Fruit fly (Drosophila melanogaster) whole organism, embryonic: ENCODE results near the gene mtTFB2.

Experiments used
- Atf-2 ChIP-seq: fragments of 200-800 bp; sonication (Bioruptor generic); optimal IDR thresholded peaks from 2 replicates; lab custom pipeline; 2016; ENCODE audit warnings: missing biosample characterization, missing genetic modification characterization
- CG10654 ChIP-seq: fragments of 200-800 bp; sonication (Bioruptor generic); optimal IDR thresholded peaks from 2 replicates; lab custom pipeline; 2016; ENCODE audit warnings: missing biosample characterization, missing genetic modification characterization
- CG12071 ChIP-seq: fragments of 200-800 bp; sonication (Bioruptor generic); optimal IDR thresholded peaks from 3 replicates; lab custom pipeline; 2018; ENCODE audit warnings: missing biosample characterization, mild to moderate bottlenecking, missing genetic modification characterization
- CG12769 ChIP-seq: fragments of 200-800 bp; sonication (Bioruptor generic); optimal IDR thresholded peaks from 2 replicates; lab custom pipeline; 2019; ENCODE audit warnings: missing biosample characterization, mild to moderate bottlenecking, missing genetic modification characterization, moderate library complexity
- CG14710 ChIP-seq: fragments of 200-800 bp; sonication (Bioruptor generic); optimal IDR thresholded peaks from 3 replicates; lab custom pipeline; 2019; ENCODE audit warnings: missing biosample characterization, mild to moderate bottlenecking, missing genetic modification characterization, moderate library complexity
- CG15269 ChIP-seq: fragments of 200-800 bp; sonication (Bioruptor generic); optimal IDR thresholded peaks from 2 replicates; lab custom pipeline; 2018; ENCODE audit warnings: missing biosample characterization, mild to moderate bottlenecking, missing genetic modification characterization, moderate library complexity
- CG16813 ChIP-seq: fragments of 200-800 bp; sonication (Bioruptor generic); IDR thresholded peaks from 3 replicates; pipeline ENCODE4 v1.3.6; 2022; ENCODE audit warnings: missing biosample characterization, missing genetic modification characterization; ENCODE audit not compliant: partially characterized antibody
- CG17385 ChIP-seq: fragments of 200-800 bp; sonication (Bioruptor generic); optimal IDR thresholded peaks from 3 replicates; lab custom pipeline; 2018; ENCODE audit warnings: missing biosample characterization, mild to moderate bottlenecking, missing genetic modification characterization
- CG18011 ChIP-seq: fragments of 200-800 bp; sonication (Bioruptor generic); optimal IDR thresholded peaks from 2 replicates; lab custom pipeline; 2017; ENCODE audit warnings: missing biosample characterization, missing genetic modification characterization, mild to moderate bottlenecking, moderate library complexity, missing genotype
- CG2120 ChIP-seq: fragments of 200-800 bp; sonication (Bioruptor generic); optimal IDR thresholded peaks from 3 replicates; lab custom pipeline; 2016; ENCODE audit warnings: missing biosample characterization, missing genetic modification characterization
- CG30403 ChIP-seq: fragments of 200-800 bp; sonication (Bioruptor generic); optimal IDR thresholded peaks from 3 replicates; lab custom pipeline; 2016; ENCODE audit warnings: missing biosample characterization, missing genetic modification characterization
- CG6175 ChIP-seq: fragments of 200-800 bp; sonication (Bioruptor generic); IDR thresholded peaks from 3 replicates; pipeline ENCODE4 v1.3.6; 2022; ENCODE audit warnings: missing biosample characterization, missing genetic modification characterization
- CG7372 ChIP-seq: fragments of 200-800 bp; sonication (Bioruptor generic); IDR thresholded peaks from 2 replicates; pipeline ENCODE4 v1.3.6; 2022; ENCODE audit warnings: missing biosample characterization, missing genetic modification characterization
- CG7556 ChIP-seq: fragments of 200-800 bp; sonication (Bioruptor generic); optimal IDR thresholded peaks from 2 replicates; lab custom pipeline; 2017; ENCODE audit warnings: missing biosample characterization, mild to moderate bottlenecking, missing genetic modification characterization
- CG8281 ChIP-seq: fragments of 200-800 bp; sonication (Bioruptor generic); optimal IDR thresholded peaks from 2 replicates; lab custom pipeline; 2018; ENCODE audit warnings: missing biosample characterization, mild to moderate bottlenecking, missing genetic modification characterization, moderate library complexity
- CG8290 ChIP-seq, 3 experiments: fragments of 200-800 bp; sonication (Bioruptor generic); optimal IDR thresholded peaks; 2 replicates each; lab custom pipeline; 2016 to 2019; ENCODE audit warnings: missing biosample characterization in 3 of 3, missing genetic modification characterization in 3 of 3, mild to moderate bottlenecking in 2 of 3, moderate library complexity in 1 of 3
- Chrac-16 ChIP-seq: fragments of 200-800 bp; sonication (Bioruptor generic); optimal IDR thresholded peaks from 3 replicates; lab custom pipeline; 2016; ENCODE audit warnings: missing biosample characterization, missing genetic modification characterization
- Deaf1 ChIP-seq: fragments of 200-800 bp; optimal IDR thresholded peaks from 3 replicates; lab custom pipeline; 2019; ENCODE audit warnings: missing biosample characterization, mild to moderate bottlenecking, missing genetic modification characterization, moderate library complexity
- Ets65A ChIP-seq: fragments of 200-800 bp; sonication (Bioruptor generic); peaks from one replicate; lab custom pipeline; 2016; ENCODE audit warnings: missing biosample characterization, missing genetic modification characterization
- GATAe ChIP-seq: fragments of 200-800 bp; sonication (Bioruptor generic); conservative IDR thresholded peaks from 2 replicates; pipeline ENCODE4 v1.3.6; 2022; ENCODE audit warnings: missing biosample characterization, missing genetic modification characterization
- HmgZ ChIP-seq: fragments of 200-800 bp; sonication (Bioruptor generic); optimal IDR thresholded peaks from 2 replicates; lab custom pipeline; 2018; ENCODE audit warnings: missing biosample characterization, mild to moderate bottlenecking, missing genetic modification characterization
- NFAT ChIP-seq: fragments of 200-800 bp; sonication (Bioruptor generic); IDR thresholded peaks from 2 replicates; pipeline ENCODE4 v1.3.6; 2022; ENCODE audit warnings: missing biosample characterization, missing genetic modification characterization
- Neu2 ChIP-seq: fragments of 200-800 bp; sonication (Bioruptor generic); optimal IDR thresholded peaks from 3 replicates; lab custom pipeline; 2016; ENCODE audit warnings: missing biosample characterization, missing genetic modification characterization, borderline replicate concordance
- PHDP ChIP-seq: fragments of 200-800 bp; sonication (Bioruptor generic); optimal IDR thresholded peaks from 3 replicates; lab custom pipeline; 2018; ENCODE audit warnings: missing biosample characterization, mild to moderate bottlenecking, missing genetic modification characterization, moderate library complexity
- cg ChIP-seq: fragments of 200-800 bp; sonication (Bioruptor generic); optimal IDR thresholded peaks from 3 replicates; lab custom pipeline; 2019; ENCODE audit warnings: missing biosample characterization, mild to moderate bottlenecking, missing genetic modification characterization, moderate library complexity
- danr ChIP-seq: fragments of 200-800 bp; sonication (Bioruptor generic); IDR thresholded peaks from 2 replicates; pipeline ENCODE4 v1.3.6; 2022; ENCODE audit warnings: missing biosample characterization, missing genetic modification characterization
- ems ChIP-seq: fragments of 200-800 bp; sonication (Bioruptor generic); optimal IDR thresholded peaks from 3 replicates; lab custom pipeline; 2016; ENCODE audit warnings: missing biosample characterization, missing genetic modification characterization
- exex ChIP-seq: fragments of 200-800 bp; sonication (Bioruptor generic); optimal IDR thresholded peaks from 4 replicates; lab custom pipeline; 2018; ENCODE audit warnings: missing biosample characterization, mild to moderate bottlenecking, missing genetic modification characterization, moderate library complexity
- fd64A ChIP-seq: fragments of 200-800 bp; sonication (Bioruptor generic); optimal IDR thresholded peaks from 3 replicates; lab custom pipeline; 2018; ENCODE audit warnings: missing biosample characterization, mild to moderate bottlenecking, missing genetic modification characterization
- gcm2 ChIP-seq: fragments of 200-800 bp; sonication (Bioruptor generic); optimal IDR thresholded peaks from 2 replicates; lab custom pipeline; 2016; ENCODE audit warnings: missing biosample characterization, missing genetic modification characterization
- mirr ChIP-seq: fragments of 200-800 bp; sonication (Bioruptor generic); optimal IDR thresholded peaks from 3 replicates; lab custom pipeline; 2018; ENCODE audit warnings: missing biosample characterization, mild to moderate bottlenecking, missing genetic modification characterization
- onecut ChIP-seq: fragments of 200-800 bp; sonication (Bioruptor generic); IDR thresholded peaks from 2 replicates; pipeline ENCODE4 v1.3.6; 2022; ENCODE audit warnings: missing biosample characterization, missing genetic modification characterization
- phol ChIP-seq: fragments of 200-800 bp; sonication (Bioruptor generic); optimal IDR thresholded peaks from 3 replicates; lab custom pipeline; 2018; ENCODE audit warnings: missing biosample characterization, mild to moderate bottlenecking, missing genetic modification characterization, moderate library complexity
- sug ChIP-seq: fragments of 200-800 bp; optimal IDR thresholded peaks from 2 replicates; lab custom pipeline; 2019; ENCODE audit warnings: missing biosample characterization, mild to moderate bottlenecking, missing genetic modification characterization, moderate library complexity
- vnd ChIP-seq: fragments of 200-800 bp; sonication (Bioruptor generic); IDR thresholded peaks from 3 replicates; pipeline ENCODE4 v1.3.6; 2022; ENCODE audit warnings: missing biosample characterization, missing genetic modification characterization; ENCODE audit not compliant: partially characterized antibody
- zfh2 ChIP-seq: fragments of 200-800 bp; sonication (Bioruptor generic); optimal IDR thresholded peaks from 2 replicates; lab custom pipeline; 2016; ENCODE audit warnings: missing biosample characterization, missing genetic modification characterization

mtTFB2 gene

dm6 chr3R:10054278-10054975 lies 9.1 kb downstream of the mtTFB2 start (continued):
- TF ChIP-seq ems (GFP tag; lab: Kevin White, UChicago) (no peak), CG17385 (GFP tag; lab: Kevin White, UChicago) (no peak), phol (no peak), CG8290 (GFP tag; optimal IDR thresholded peaks at IDR 0.05; lab: Kevin White, UChicago) (no peak), CG8290 (tag; optimal IDR thresholded peaks at IDR 0.05; lab: Kevin White, UChicago) (peak in 1 of 2 experiments; percentile 27), vnd (no peak), Chrac-16 (GFP tag; lab: Kevin White, UChicago) (no peak), CG12071 (GFP tag; lab: Kevin White, UChicago) (peak; percentile 57), CG12769 (tag; lab: Kevin White, UChicago) (peak; percentile 48), Atf-2 (GFP tag; lab: Kevin White, UChicago) (no peak), zfh2 (GFP tag; lab: Kevin White, UChicago) (no peak), CG18011 (GFP tag; lab: Kevin White, UChicago) (no peak), CG14710 (tag; lab: Kevin White, UChicago) (no peak), Neu2 (no peak), fd64A (GFP tag; lab: Kevin White, UChicago) (no peak), Ets65A (GFP tag; lab: Kevin White, UChicago) (no peak), onecut (GFP tag; lab: Robert Waterston, UW) (no peak), CG16813 (no peak), CG6175 (GFP tag; lab: Robert Waterston, UW) (no peak)

- TF ChIP-seq CG7372 (GFP tag; lab: Robert Waterston, UW) (no peak), sug (peak; percentile 30), CG30403 (no peak), gcm2 (no peak), GATAe (GFP tag; lab: Robert Waterston, UW) (no peak), exex (tag; lab: Kevin White, UChicago) (peak; percentile 79), CG7556 (GFP tag; lab: Kevin White, UChicago) (peak; percentile 24), cg (GFP tag; lab: Kevin White, UChicago) (no peak), mirr (GFP tag; lab: Kevin White, UChicago) (peak; percentile 82), CG2120 (GFP tag; lab: Kevin White, UChicago) (peak; percentile 34), CG15269 (tag; lab: Kevin White, UChicago) (no peak), fd64A (GFP tag; lab: Kevin White, UChicago) (no peak)
Measured at dm6 chr3R:10055004-10055403, 9.6 kb downstream of the mtTFB2 start.

dm6 chr3R:10055951-10056350 lies 10.6 kb downstream of the mtTFB2 start, which contains the start of gene Npc2d:
Gene Npc2d, minus strand, starts transcription at chr3R:10056083.
- no peak for TF ChIP-seq danr (GFP tag; lab: Robert Waterston, UW)
- TF ChIP-seq Deaf1 (tag; lab: Kevin White, UChicago): peak; percentile 57
- TF ChIP-seq CG8281 (tag; lab: Kevin White, UChicago): no peak
- no peak for TF ChIP-seq HmgZ
- no peak for TF ChIP-seq CG10654 (GFP tag; lab: Kevin White, UChicago)
- no peak for TF ChIP-seq PHDP (tag; lab: Kevin White, UChicago)
- no peak for TF ChIP-seq Neu2
- TF ChIP-seq NFAT (GFP tag; lab: Robert Waterston, UW): no peak
- TF ChIP-seq exex (tag; lab: Kevin White, UChicago): peak; percentile 24
- peak; percentile 81 for TF ChIP-seq CG18011 (GFP tag; lab: Kevin White, UChicago)
- TF ChIP-seq GATAe (GFP tag; lab: Robert Waterston, UW): peak; percentile 44; the same call in 1 of the 2 replicates
